Fruit fly (Drosophila melanogaster) whole organism, embryonic: Measurements from ENCODE around the gene CG9300.

ENCODE experiments used
- CG3163 ChIP-seq: fragments of 200-800 bp; sonication (Bioruptor generic); optimal IDR thresholded peaks from 3 replicates; lab custom pipeline; 2016; ENCODE audit warnings: missing biosample characterization, missing genetic modification characterization
- CG5245 ChIP-seq: fragments of 200-800 bp; sonication (Bioruptor generic); optimal IDR thresholded peaks from 3 replicates; lab custom pipeline; 2016; ENCODE audit warnings: missing biosample characterization, missing genetic modification characterization
- HHEX ChIP-seq: fragments of 200-800 bp; sonication (Bioruptor generic); optimal IDR thresholded peaks from 3 replicates; lab custom pipeline; 2017; ENCODE audit warnings: missing biosample characterization, mild to moderate bottlenecking, missing genetic modification characterization, missing genetic modification reagents

DNA sequence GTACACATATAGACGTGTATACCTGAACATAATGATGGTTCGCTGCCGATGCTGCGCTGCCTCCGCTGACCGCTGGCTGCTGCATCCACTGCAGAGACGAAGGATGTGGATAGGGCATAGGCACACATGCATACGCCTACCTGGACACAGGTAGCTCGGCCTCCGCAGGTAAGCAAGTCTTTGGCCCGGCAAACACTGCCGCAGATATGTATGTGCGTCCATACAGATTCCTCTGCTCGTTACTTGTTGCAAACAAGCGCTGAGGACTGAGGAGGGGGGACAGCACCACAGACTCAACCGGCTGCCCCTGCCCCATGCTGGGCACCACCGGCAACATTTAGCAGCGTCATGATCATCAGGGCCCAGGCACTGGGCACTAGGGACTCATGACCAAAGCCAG, 4.5 kb downstream of the CG9300 start:
- TF ChIP-seq CG3163 (GFP tag; lab: Kevin White, UChicago) (no peak), HHEX (no peak), CG5245 (no peak)
